Worm (Caenorhabditis elegans) whole organism, mixed stage, embryonic: Measurements from ENCODE around the gene ssp-36.

Experiments
- M03D4.4 ChIP-seq: sonication (generic microtip); optimal IDR thresholded peaks from 2 replicates; lab custom pipeline; 2017; ENCODE audit warnings: mild to moderate bottlenecking, missing genetic modification characterization, missing compliant biosample characterization
- bed-3 ChIP-seq: fragments of 200-800 bp; sonication (Bioruptor generic); optimal IDR thresholded peaks from 3 replicates; lab custom pipeline; 2018; ENCODE audit warnings: mild to moderate bottlenecking, missing genetic modification characterization, moderate library complexity, missing compliant biosample characterization
- blmp-1 ChIP-seq: fragments of 150-350 bp; optimal IDR thresholded peaks from 2 replicates; lab custom pipeline; 2014; ENCODE audit warnings: missing biosample characterization, missing genetic modification characterization
- ceh-39 ChIP-seq: fragments of 150-350 bp; optimal IDR thresholded peaks from 2 replicates; lab custom pipeline; 2014; ENCODE audit warnings: missing biosample characterization, missing genetic modification characterization
- ceh-43 ChIP-seq: fragments of 200-800 bp; sonication (Bioruptor generic); optimal IDR thresholded peaks from 2 replicates; lab custom pipeline; 2018; ENCODE audit warnings: mild to moderate bottlenecking, missing genetic modification characterization, moderate library complexity, missing compliant biosample characterization
- ceh-83 ChIP-seq: fragments of 200-800 bp; sonication (Bioruptor generic); optimal IDR thresholded peaks from 2 replicates; lab custom pipeline; 2018; ENCODE audit warnings: mild to moderate bottlenecking, missing genetic modification characterization, missing compliant biosample characterization
- ces-1 ChIP-seq: fragments of 150-350 bp; optimal IDR thresholded peaks from 2 replicates; lab custom pipeline; 2014; ENCODE audit warnings: missing biosample characterization, missing genetic modification reagents, missing genetic modification characterization
- cnd-1 ChIP-seq: fragments of 200-800 bp; sonication (Bioruptor generic); optimal IDR thresholded peaks from 2 replicates; lab custom pipeline; 2018; ENCODE audit warnings: mild to moderate bottlenecking, missing genetic modification characterization, missing compliant biosample characterization
- drap-1 ChIP-seq: fragments of 200-800 bp; sonication (Bioruptor generic); optimal IDR thresholded peaks from 3 replicates; lab custom pipeline; 2018; ENCODE audit warnings: mild to moderate bottlenecking, missing genetic modification characterization, missing compliant biosample characterization
- flh-1 ChIP-seq: fragments of 200-800 bp; sonication (Bioruptor generic); optimal IDR thresholded peaks from 2 replicates; lab custom pipeline; 2018; ENCODE audit warnings: mild to moderate bottlenecking, missing genetic modification characterization, moderate library complexity, missing compliant biosample characterization
- ham-2 ChIP-seq: fragments of 200-800 bp; sonication (Bioruptor generic); optimal IDR thresholded peaks from 2 replicates; lab custom pipeline; 2018; ENCODE audit warnings: mild to moderate bottlenecking, missing genetic modification characterization, missing compliant biosample characterization
- lin-13 ChIP-seq: fragments of 150-350 bp; optimal IDR thresholded peaks from 2 replicates; lab custom pipeline; 2014; ENCODE audit warnings: missing biosample characterization, missing genetic modification characterization
- lsy-2 ChIP-seq: fragments of 150-350 bp; optimal IDR thresholded peaks from 2 replicates; lab custom pipeline; 2014; ENCODE audit warnings: missing biosample characterization, missing genetic modification characterization
- mab-5 ChIP-seq: fragments of 150-350 bp; optimal IDR thresholded peaks from 2 replicates; lab custom pipeline; 2014; ENCODE audit warnings: missing biosample characterization, missing genetic modification characterization
- mep-1 ChIP-seq: fragments of 150-350 bp; optimal IDR thresholded peaks from 2 replicates; lab custom pipeline; 2017; ENCODE audit warnings: missing biosample characterization, missing genetic modification reagents, missing genetic modification characterization, inconsistent platforms
- nhr-237 ChIP-seq: fragments of 150-350 bp; optimal IDR thresholded peaks from 2 replicates; lab custom pipeline; 2014; ENCODE audit warnings: missing biosample characterization, missing genetic modification characterization
- nhr-28 ChIP-seq: fragments of 150-350 bp; optimal IDR thresholded peaks from 2 replicates; lab custom pipeline; 2014; ENCODE audit warnings: missing biosample characterization, missing genetic modification characterization
- nhr-76 ChIP-seq: sonication (generic microtip); optimal IDR thresholded peaks from 2 replicates; lab custom pipeline; 2017; ENCODE audit warnings: missing biosample characterization, missing genetic modification characterization
- sem-2 ChIP-seq: fragments of 200-800 bp; sonication (Bioruptor generic); optimal IDR thresholded peaks from 2 replicates; lab custom pipeline; 2018; ENCODE audit warnings: mild to moderate bottlenecking, missing genetic modification characterization, missing compliant biosample characterization
- snpc-4 ChIP-seq: fragments of 150-350 bp; optimal IDR thresholded peaks from 2 replicates; lab custom pipeline; 2014; ENCODE audit warnings: missing biosample characterization, missing genetic modification characterization
- sptf-1 ChIP-seq: sonication (generic microtip); optimal IDR thresholded peaks from 2 replicates; lab custom pipeline; 2017; ENCODE audit warnings: mild to moderate bottlenecking, missing genetic modification characterization, moderate library complexity, missing compliant biosample characterization
- tbx-8 ChIP-seq: fragments of 200-800 bp; sonication (Bioruptor generic); optimal IDR thresholded peaks from 2 replicates; lab custom pipeline; 2018; ENCODE audit warnings: mild to moderate bottlenecking, missing genetic modification characterization, moderate library complexity, missing compliant biosample characterization
- unc-39 ChIP-seq: fragments of 150-350 bp; optimal IDR thresholded peaks from 2 replicates; lab custom pipeline; 2014; ENCODE audit warnings: missing biosample characterization, missing genetic modification characterization
- unc-62 ChIP-seq: fragments of 150-350 bp; optimal IDR thresholded peaks from 2 replicates; lab custom pipeline; 2014; ENCODE audit warnings: missing biosample characterization, missing genetic modification reagents, missing genetic modification characterization
- ztf-11 ChIP-seq: fragments of 150-350 bp; optimal IDR thresholded peaks from 2 replicates; lab custom pipeline; 2014; ENCODE audit warnings: missing biosample characterization, missing genetic modification characterization

ssp-36 gene

ce11 chrIV:9801418-9801817 is 35.3 kb upstream of the ssp-36 start:
- TF ChIP-seq nhr-76 (tag; lab: Kevin White, UChicago), result no peak
- no peak for TF ChIP-seq snpc-4 (tag; lab: Kevin White, UChicago)
- no peak for TF ChIP-seq unc-62 (GFP tag; lab: Kevin White, UChicago)
- no peak for TF ChIP-seq sptf-1 (tag; lab: Kevin White, UChicago)

ce11 chrIV:9799664-9800063 is 33.5 kb upstream of the ssp-36 start:
- TF ChIP-seq cnd-1 (tag; lab: Kevin White, UChicago), result no peak
- TF ChIP-seq bed-3 (GFP tag; lab: Kevin White, UChicago), result no peak
- TF ChIP-seq, all 35 proteins: peak for 0

ce11 chrIV:9799129-9799528 is 33.0 kb upstream of the ssp-36 start, which contains the start of gene fat-4:
Gene fat-4, plus strand, starts transcription at chrIV:9799429.
- TF ChIP-seq lin-13 (no peak), nhr-237 (tag; lab: Kevin White, UChicago) (no peak), blmp-1 (no peak), ztf-11 (no peak)

ce11 chrIV:9798307-9798706 is 32.2 kb upstream of the ssp-36 start:
- TF ChIP-seq ces-1 (GFP tag; lab: Kevin White, UChicago) (peak; percentile 94), ceh-39 (tag; lab: Kevin White, UChicago) (no peak)

- TF ChIP-seq tbx-8 (GFP tag; lab: Kevin White, UChicago), result no peak
- TF ChIP-seq ces-1 (GFP tag; lab: Kevin White, UChicago), result peak; percentile 22
These were observed 31.3 kb upstream of the ssp-36 start, which contains the start of gene T13F2.2 for ce11 chrIV:9797304-9798003. Gene T13F2.2, minus strand, starts transcription at chrIV:9797354.

- TF ChIP-seq unc-39 (tag; lab: Kevin White, UChicago), result no peak
- TF ChIP-seq ceh-83 (GFP tag; lab: Kevin White, UChicago), result no peak
- TF ChIP-seq cnd-1 (tag; lab: Kevin White, UChicago), result no peak
- no peak for TF ChIP-seq ztf-11
- no peak for TF ChIP-seq lsy-2 (tag; lab: Kevin White, UChicago)
- TF ChIP-seq drap-1 (GFP tag; lab: Kevin White, UChicago), result no peak
- no peak for TF ChIP-seq mep-1 (tag; lab: Kevin White, UChicago)
These were observed 30.3 kb upstream of the ssp-36 start, which contains the start of gene pis-1 for ce11 chrIV:9796494-9796893. Gene pis-1, minus strand, starts transcription at chrIV:9796594.

ce11 chrIV:9795250-9795649 is 29.1 kb upstream of the ssp-36 start:
- TF ChIP-seq ces-1 (GFP tag; lab: Kevin White, UChicago), result no peak
- no peak for TF ChIP-seq unc-62 (GFP tag; lab: Kevin White, UChicago)
- no peak for TF ChIP-seq M03D4.4 (tag; lab: Kevin White, UChicago)
- no peak for TF ChIP-seq blmp-1
- no peak for TF ChIP-seq mab-5
- TF ChIP-seq sem-2 (GFP tag; lab: Kevin White, UChicago), result no peak
- no peak for TF ChIP-seq ham-2
- TF ChIP-seq ceh-43 (GFP tag; lab: Kevin White, UChicago), result no peak
- TF ChIP-seq, all 35 proteins: peak for 0

- TF ChIP-seq nhr-28 (tag; lab: Kevin White, UChicago) (no peak), flh-1 (GFP tag; lab: Kevin White, UChicago) (no peak), ceh-39 (tag; lab: Kevin White, UChicago) (no peak), ham-2 (no peak)
These were observed 24.6 kb upstream of the ssp-36 start for ce11 chrIV:9790708-9791107.
